Worm (Caenorhabditis elegans): Measurements from ENCODE around the gene F14F9.6.

The F14F9.6 gene

ce11 chrV:5110684-5111083 lies 35.6 kb downstream of the F14F9.6 start, which contains the start of gene ugt-63:
Gene ugt-63, minus strand, starts transcription at chrV:5110772.
- TF ChIP-seq drap-1 (GFP tag; optimal IDR thresholded peaks at IDR 0.05) (no peak), mab-5 (tag; optimal IDR thresholded peaks at IDR 0.05) (no peak), ceh-39 (tag; optimal IDR thresholded peaks at IDR 0.05) (no peak), nhr-28 (tag; optimal IDR thresholded peaks at IDR 0.05) (no peak), hlh-1 (tag; optimal IDR thresholded peaks at IDR 0.05) (no peak), sem-2 (GFP tag; optimal IDR thresholded peaks at IDR 0.05) (no peak), mls-2 (tag; optimal IDR thresholded peaks at IDR 0.05) (no peak), ztf-11 (tag; optimal IDR thresholded peaks at IDR 0.05) (no peak), ham-2 (GFP tag; optimal IDR thresholded peaks at IDR 0.05) (no peak), unc-120 (tag; optimal IDR thresholded peaks at IDR 0.05; ENCODE audit: poor library complexity, severe bottlenecking) (no peak), elt-3 (tag; optimal IDR thresholded peaks at IDR 0.05) (no peak), lsy-2 (tag; optimal IDR thresholded peaks at IDR 0.05) (no peak), ces-1 (GFP tag; optimal IDR thresholded peaks at IDR 0.05) (no peak), tbx-8 (GFP tag; optimal IDR thresholded peaks at IDR 0.05) (no peak), nhr-237 (tag; optimal IDR thresholded peaks at IDR 0.05) (no peak), lin-13 (tag; optimal IDR thresholded peaks at IDR 0.05) (no peak)

ce11 chrV:5107816-5108215 lies 38.5 kb downstream of the F14F9.6 start, which contains the start of gene srab-3:
Gene srab-3, minus strand, starts transcription at chrV:5107916.
- TF ChIP-seq drap-1 (GFP tag; optimal IDR thresholded peaks at IDR 0.05) (no peak), unc-120 (tag; optimal IDR thresholded peaks at IDR 0.05; ENCODE audit: poor library complexity, severe bottlenecking) (no peak), ces-1 (GFP tag; optimal IDR thresholded peaks at IDR 0.05) (no peak)

DNA sequence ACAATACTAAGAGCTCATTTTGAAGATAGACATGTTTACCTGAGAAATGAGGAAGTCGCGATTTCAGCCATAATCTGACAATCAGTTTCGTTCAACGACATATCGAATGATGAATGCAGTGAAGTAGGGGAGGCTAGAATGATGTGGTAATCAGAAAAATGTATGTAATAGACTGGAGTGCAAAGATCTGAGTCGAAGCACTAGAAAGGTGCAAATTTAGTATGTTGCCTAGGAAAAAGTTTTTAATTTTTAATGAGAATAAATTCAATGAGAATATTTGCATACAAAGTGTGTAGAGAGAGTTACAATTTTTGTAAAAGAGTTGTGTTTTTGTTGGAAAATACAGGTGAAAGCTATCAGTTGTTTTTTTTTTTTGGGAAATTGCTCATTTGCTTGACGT lies 41.4 kb downstream of the F14F9.6 start, which contains the start of gene srab-2:
Gene srab-2 (minus strand): TSS at position 101 of the 400 bp plus-strand sequence.
- no peak for TF ChIP-seq nhr-237 (tag; optimal IDR thresholded peaks at IDR 0.05)

- TF ChIP-seq blmp-1 (tag; optimal IDR thresholded peaks at IDR 0.05) (no peak), nhr-2 (tag; optimal IDR thresholded peaks at IDR 0.05) (no peak), mep-1 (tag; optimal IDR thresholded peaks at IDR 0.05) (no peak), lsy-2 (tag; optimal IDR thresholded peaks at IDR 0.05) (no peak), nhr-76 (tag; optimal IDR thresholded peaks at IDR 0.05) (no peak), drap-1 (GFP tag; optimal IDR thresholded peaks at IDR 0.05) (no peak), lin-32 (GFP tag; optimal IDR thresholded peaks at IDR 0.05) (no peak), nhr-12 (tag; optimal IDR thresholded peaks at IDR 0.05) (no peak), ztf-11 (tag; optimal IDR thresholded peaks at IDR 0.05) (no peak), unc-120 (tag; optimal IDR thresholded peaks at IDR 0.05; ENCODE audit: poor library complexity, severe bottlenecking) (no peak), ham-2 (GFP tag; optimal IDR thresholded peaks at IDR 0.05) (no peak)
These were observed 44.3 kb downstream of the F14F9.6 start, which contains the start of gene srab-1 for ce11 chrV:5102017-5102416. Gene srab-1, minus strand, starts transcription at chrV:5102117.

DNA sequence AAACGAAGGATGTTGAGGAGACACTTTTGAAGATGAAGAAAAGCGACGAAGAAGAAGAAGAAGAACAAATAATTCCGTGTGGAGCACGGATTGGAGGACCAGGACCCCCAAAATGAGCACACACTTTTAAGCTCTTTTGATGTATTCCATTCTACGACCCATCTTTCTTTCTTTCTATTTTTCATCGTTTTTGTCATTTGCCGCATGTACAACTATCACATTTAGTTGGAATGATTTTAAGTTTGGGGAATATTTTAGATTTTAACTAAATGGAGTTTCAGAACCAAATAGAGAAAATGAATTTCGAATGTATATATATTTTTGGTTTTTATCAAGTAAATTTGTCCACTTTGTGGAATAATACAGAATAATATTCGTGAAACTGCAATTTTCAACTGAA lies 47.4 kb downstream of the F14F9.6 start, which contains the start of gene unc-46:
Gene unc-46 (minus strand): TSS at position 101 of the 400 bp plus-strand sequence.
- TF ChIP-seq elt-3 (tag; optimal IDR thresholded peaks at IDR 0.05) (no peak), hlh-1 (tag; optimal IDR thresholded peaks at IDR 0.05) (no peak), nhr-28 (tag; optimal IDR thresholded peaks at IDR 0.05) (no peak), mep-1 (tag; optimal IDR thresholded peaks at IDR 0.05) (no peak)

DNA sequence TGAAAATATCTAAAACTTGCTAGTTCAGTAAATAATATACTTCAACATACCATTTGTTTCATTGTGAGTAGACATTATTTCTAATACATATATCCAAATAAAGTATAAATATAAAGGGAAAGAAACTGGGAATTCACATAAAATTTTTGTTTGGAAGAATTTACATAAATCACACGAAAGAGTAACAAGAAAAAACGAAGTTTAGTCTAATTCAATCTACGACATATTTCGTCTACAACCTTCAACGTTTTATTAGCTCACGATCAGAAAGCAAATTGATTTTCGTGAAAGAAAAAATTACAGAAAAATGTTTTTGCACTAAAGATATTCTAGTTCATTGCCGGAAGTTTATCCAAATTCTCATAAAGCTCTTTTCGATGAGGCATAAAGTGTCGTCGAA lies 49.3 kb downstream of the F14F9.6 start, which contains the start of gene C04F5.2:
Gene C04F5.2 (minus strand): TSS at position 101 of the 400 bp plus-strand sequence.
- TF ChIP-seq unc-62 (GFP tag; optimal IDR thresholded peaks at IDR 0.05) (no peak), tbx-8 (GFP tag; optimal IDR thresholded peaks at IDR 0.05) (no peak), ceh-83 (GFP tag; optimal IDR thresholded peaks at IDR 0.05) (no peak), nhr-28 (tag; optimal IDR thresholded peaks at IDR 0.05) (no peak), nhr-76 (tag; optimal IDR thresholded peaks at IDR 0.05) (no peak), lin-32 (GFP tag; optimal IDR thresholded peaks at IDR 0.05) (no peak), ceh-43 (GFP tag; optimal IDR thresholded peaks at IDR 0.05) (no peak), elt-3 (tag; optimal IDR thresholded peaks at IDR 0.05) (no peak), pha-4 (tag; optimal IDR thresholded peaks at IDR 0.05) (no peak), mls-2 (tag; optimal IDR thresholded peaks at IDR 0.05) (no peak), blmp-1 (tag; optimal IDR thresholded peaks at IDR 0.05) (no peak), mab-5 (tag; optimal IDR thresholded peaks at IDR 0.05) (no peak), snpc-4 (tag; optimal IDR thresholded peaks at IDR 0.05) (no peak), drap-1 (GFP tag; optimal IDR thresholded peaks at IDR 0.05) (no peak), cnd-1 (tag; optimal IDR thresholded peaks at IDR 0.05) (no peak), nhr-12 (tag; optimal IDR thresholded peaks at IDR 0.05) (no peak)
